Fruit fly (Drosophila melanogaster) whole organism, embryonic: ENCODE data around the gene CG6163.

Experiments used
- Adf1 ChIP-seq: fragments of 200-800 bp; sonication (Bioruptor generic); IDR thresholded peaks from 2 replicates; pipeline ENCODE4 v1.3.6; 2022; ENCODE audit warnings: missing biosample characterization, missing genetic modification characterization
- Asciz ChIP-seq: fragments of 200-800 bp; sonication (Bioruptor generic); optimal IDR thresholded peaks from 2 replicates; lab custom pipeline; 2017; ENCODE audit warnings: missing biosample characterization, mild to moderate bottlenecking, missing genetic modification characterization, missing genetic modification reagents
- CG10147 ChIP-seq: fragments of 200-800 bp; sonication (Bioruptor generic); optimal IDR thresholded peaks from 2 replicates; lab custom pipeline; 2019; ENCODE audit warnings: missing biosample characterization, mild to moderate bottlenecking, missing genetic modification characterization, moderate library complexity
- CG11247 ChIP-seq: fragments of 200-800 bp; sonication (Bioruptor generic); IDR thresholded peaks from 2 replicates; pipeline ENCODE4 v1.3.6; 2022; ENCODE audit warnings: missing biosample characterization, missing genetic modification characterization
- CG11456 ChIP-seq: fragments of 200-800 bp; sonication (Bioruptor generic); IDR thresholded peaks from 3 replicates; pipeline ENCODE4 v1.3.6; 2022; ENCODE audit warnings: missing biosample characterization, missing genetic modification characterization
- CG12769 ChIP-seq: fragments of 200-800 bp; sonication (Bioruptor generic); optimal IDR thresholded peaks from 2 replicates; lab custom pipeline; 2019; ENCODE audit warnings: missing biosample characterization, mild to moderate bottlenecking, missing genetic modification characterization, moderate library complexity
- CG14050 ChIP-seq: fragments of 200-800 bp; sonication (Bioruptor generic); IDR thresholded peaks from 3 replicates; pipeline ENCODE4 v1.3.6; 2022; ENCODE audit warnings: missing biosample characterization, missing genetic modification characterization
- CG14860 ChIP-seq: fragments of 200-800 bp; sonication (Bioruptor generic); IDR thresholded peaks from 3 replicates; pipeline ENCODE4 v1.3.6; 2022; ENCODE audit warnings: missing biosample characterization, missing genetic modification characterization; ENCODE audit not compliant: partially characterized antibody
- CG15269 ChIP-seq: fragments of 200-800 bp; sonication (Bioruptor generic); optimal IDR thresholded peaks from 2 replicates; lab custom pipeline; 2018; ENCODE audit warnings: missing biosample characterization, mild to moderate bottlenecking, missing genetic modification characterization, moderate library complexity
- CG1603 ChIP-seq: fragments of 200-800 bp; sonication (Bioruptor generic); optimal IDR thresholded peaks from 2 replicates; lab custom pipeline; 2019; ENCODE audit warnings: missing biosample characterization, mild to moderate bottlenecking, missing genetic modification characterization, moderate library complexity
- CG16779 ChIP-seq: fragments of 200-800 bp; sonication (Bioruptor generic); IDR thresholded peaks from 2 replicates; pipeline ENCODE4 v1.3.6; 2022; ENCODE audit warnings: missing biosample characterization, missing genetic modification characterization
- CG17186 ChIP-seq: fragments of 200-800 bp; sonication (Bioruptor generic); optimal IDR thresholded peaks from 3 replicates; lab custom pipeline; 2017; ENCODE audit warnings: missing biosample characterization, missing genetic modification reagents, missing genetic modification characterization
- CG17612 ChIP-seq: fragments of 200-800 bp; sonication (Bioruptor generic); IDR thresholded peaks from 2 replicates; pipeline ENCODE4 v1.3.6; 2022; ENCODE audit warnings: missing biosample characterization, missing genetic modification characterization
- CG2116 ChIP-seq: fragments of 200-800 bp; sonication (Bioruptor generic); optimal IDR thresholded peaks from 3 replicates; lab custom pipeline; 2018; ENCODE audit warnings: missing biosample characterization, mild to moderate bottlenecking, missing genetic modification characterization
- CG2678 ChIP-seq: fragments of 200-800 bp; sonication (Bioruptor generic); optimal IDR thresholded peaks from 3 replicates; lab custom pipeline; 2019; ENCODE audit warnings: missing biosample characterization, mild to moderate bottlenecking, missing genetic modification characterization, moderate library complexity
- CG4360 ChIP-seq: fragments of 200-800 bp; sonication (Bioruptor generic); IDR thresholded peaks from 2 replicates; pipeline ENCODE4 v1.3.6; 2022; ENCODE audit warnings: missing biosample characterization, missing genetic modification characterization
- CG6254 ChIP-seq: fragments of 200-800 bp; sonication (Bioruptor generic); optimal IDR thresholded peaks from 3 replicates; lab custom pipeline; 2017; ENCODE audit warnings: mild to moderate bottlenecking, missing biosample characterization, missing genetic modification reagents, missing genetic modification characterization
- CG7556 ChIP-seq: fragments of 200-800 bp; sonication (Bioruptor generic); optimal IDR thresholded peaks from 2 replicates; lab custom pipeline; 2017; ENCODE audit warnings: missing biosample characterization, mild to moderate bottlenecking, missing genetic modification characterization
- CG9437 ChIP-seq: fragments of 200-800 bp; sonication (Bioruptor generic); optimal IDR thresholded peaks from 2 replicates; lab custom pipeline; 2018; ENCODE audit warnings: missing biosample characterization, mild to moderate bottlenecking, missing genetic modification characterization
- Camta ChIP-seq: fragments of 200-800 bp; sonication (Bioruptor generic); optimal IDR thresholded peaks from 2 replicates; lab custom pipeline; 2016; ENCODE audit warnings: missing biosample characterization, missing genetic modification characterization
- CoRest ChIP-seq: fragments of 200-800 bp; sonication (Bioruptor generic); optimal IDR thresholded peaks from 3 replicates; lab custom pipeline; 2018; ENCODE audit warnings: missing biosample characterization, mild to moderate bottlenecking, missing genetic modification characterization, moderate library complexity
- D19A ChIP-seq: fragments of 200-800 bp; optimal IDR thresholded peaks from 3 replicates; lab custom pipeline; 2019; ENCODE audit warnings: missing biosample characterization, mild to moderate bottlenecking, missing genetic modification characterization, moderate library complexity
- Fer1 ChIP-seq: fragments of 200-800 bp; sonication (Bioruptor generic); optimal IDR thresholded peaks from 2 replicates; lab custom pipeline; 2017; ENCODE audit warnings: missing biosample characterization, mild to moderate bottlenecking, missing genetic modification characterization
- Gsc ChIP-seq: fragments of 200-800 bp; sonication (Bioruptor generic); IDR thresholded peaks from 2 replicates; pipeline ENCODE4 v1.3.6; 2022; ENCODE audit warnings: missing biosample characterization, missing genetic modification characterization
- Hmr ChIP-seq: fragments of 200-800 bp; sonication (Bioruptor generic); optimal IDR thresholded peaks from 3 replicates; lab custom pipeline; 2017; ENCODE audit warnings: mild to moderate bottlenecking, missing biosample characterization, missing genetic modification reagents, missing genetic modification characterization
- Mrtf ChIP-seq: fragments of 200-800 bp; sonication (Bioruptor generic); IDR thresholded peaks from 3 replicates; pipeline ENCODE4 v1.3.6; 2022; ENCODE audit warnings: missing biosample characterization, missing genetic modification characterization
- Myb ChIP-seq: fragments of 200-800 bp; sonication (Bioruptor generic); optimal IDR thresholded peaks from 2 replicates; lab custom pipeline; 2016; ENCODE audit warnings: missing biosample characterization, missing genetic modification characterization
- Oaz ChIP-seq: fragments of 200-800 bp; sonication (Bioruptor generic); IDR thresholded peaks from 2 replicates; pipeline ENCODE4 v1.3.6; 2022; ENCODE audit warnings: missing biosample characterization, missing genetic modification characterization
- Sin3A ChIP-seq: fragments of >200 bp; optimal IDR thresholded peaks from 2 replicates; lab custom pipeline; 2018
- Sox100B ChIP-seq: fragments of 200-800 bp; sonication (Bioruptor generic); optimal IDR thresholded peaks from 3 replicates; lab custom pipeline; 2018; ENCODE audit warnings: missing biosample characterization, mild to moderate bottlenecking, missing genetic modification characterization
- Sox102F ChIP-seq: fragments of 200-800 bp; sonication (Bioruptor generic); optimal IDR thresholded peaks from 2 replicates; lab custom pipeline; 2018; ENCODE audit warnings: missing biosample characterization, mild to moderate bottlenecking, missing genetic modification characterization, moderate library complexity
- Sry-δ ChIP-seq: fragments of 200-800 bp; sonication (Bioruptor generic); optimal IDR thresholded peaks from 2 replicates; lab custom pipeline; 2016; ENCODE audit warnings: missing biosample characterization, missing genetic modification characterization
- Vsx1 ChIP-seq: fragments of 200-800 bp; sonication (Bioruptor generic); optimal IDR thresholded peaks from 2 replicates; lab custom pipeline; 2017; ENCODE audit warnings: missing biosample characterization, mild to moderate bottlenecking, missing genetic modification characterization, missing genetic modification reagents
- bab2 ChIP-seq: fragments of 200-800 bp; sonication (Bioruptor generic); optimal IDR thresholded peaks from 2 replicates; lab custom pipeline; 2016; ENCODE audit warnings: missing biosample characterization, missing genetic modification characterization
- cg ChIP-seq: fragments of 200-800 bp; sonication (Bioruptor generic); optimal IDR thresholded peaks from 3 replicates; lab custom pipeline; 2019; ENCODE audit warnings: missing biosample characterization, mild to moderate bottlenecking, missing genetic modification characterization, moderate library complexity
- chinmo ChIP-seq: fragments of 200-800 bp; sonication (Bioruptor generic); IDR thresholded peaks from 4 replicates; pipeline ENCODE4 v1.3.6; 2022; ENCODE audit warnings: missing biosample characterization, missing genetic modification characterization; ENCODE audit not compliant: partially characterized antibody
- emc ChIP-seq: fragments of 200-800 bp; sonication (Bioruptor generic); optimal IDR thresholded peaks from 2 replicates; lab custom pipeline; 2016; ENCODE audit warnings: missing biosample characterization, missing genetic modification characterization
- gem ChIP-seq: fragments of 200-800 bp; sonication (Bioruptor generic); optimal IDR thresholded peaks from 2 replicates; lab custom pipeline; 2019; ENCODE audit warnings: missing biosample characterization, mild to moderate bottlenecking, missing genetic modification characterization, moderate library complexity
- hkb ChIP-seq, 2 experiments: fragments of 200-800 bp in 1 of 2; fragments of >200 bp in 1 of 2; sonication (Bioruptor generic) in 1 of 2; IDR thresholded peaks in 1 of 2; optimal IDR thresholded peaks in 1 of 2; 2 replicates each; pipeline versions ENCODE4 v1.3.6 to Lab custom; 2017 to 2022; ENCODE audit warnings: missing biosample characterization in 1 of 2, missing genetic modification characterization in 1 of 2
- klu ChIP-seq: fragments of 200-800 bp; sonication (Bioruptor generic); IDR thresholded peaks from 2 replicates; pipeline ENCODE4 v1.3.6; 2022; ENCODE audit warnings: missing biosample characterization, missing genetic modification characterization
- lola ChIP-seq, 3 experiments: fragments of >200 bp in 2 of 3; fragments of 200-800 bp in 1 of 3; sonication (Bioruptor generic) in 1 of 3; optimal IDR thresholded peaks; 2 replicates each; lab custom pipeline; 2017 to 2019; ENCODE audit warnings: missing biosample characterization in 3 of 3, missing genetic modification characterization in 3 of 3, mild to moderate bottlenecking in 1 of 3, moderate library complexity in 1 of 3
- nau ChIP-seq: fragments of 200-800 bp; sonication (Bioruptor generic); optimal IDR thresholded peaks from 3 replicates; lab custom pipeline; 2017; ENCODE audit warnings: missing biosample characterization, mild to moderate bottlenecking, missing genetic modification characterization, missing genetic modification reagents
- pan ChIP-seq, 4 experiments: fragments of >200 bp in 3 of 4; fragments of 200-800 bp in 1 of 4; sonication (Bioruptor generic) in 1 of 4; optimal IDR thresholded peaks in 3 of 4; IDR thresholded peaks in 1 of 4; 2 replicates each; pipeline versions ENCODE4 v1.3.6 to Lab custom; 2017 to 2022; ENCODE audit warnings: missing biosample characterization in 2 of 4, missing genetic modification characterization in 2 of 4, mixed read lengths in 1 of 4
- pros ChIP-seq: fragments of 200-800 bp; sonication (Bioruptor generic); optimal IDR thresholded peaks from 3 replicates; lab custom pipeline; 2019; ENCODE audit warnings: missing biosample characterization, mild to moderate bottlenecking, missing genetic modification characterization, moderate library complexity
- scrt ChIP-seq: fragments of 200-800 bp; sonication (Bioruptor generic); optimal IDR thresholded peaks from 2 replicates; lab custom pipeline; 2018; ENCODE audit warnings: missing biosample characterization, mild to moderate bottlenecking, missing genetic modification characterization, moderate library complexity
- zen ChIP-seq: fragments of 200-800 bp; sonication (Bioruptor generic); optimal IDR thresholded peaks from 3 replicates; lab custom pipeline; 2018; ENCODE audit warnings: missing biosample characterization, mild to moderate bottlenecking, missing genetic modification characterization, moderate library complexity

The CG6163 gene

dm6 chr3L:11336094-11336756 lies 28.5 kb downstream of the CG6163 start (continued):
- TF ChIP-seq CG2678 = peak; percentile 36
- peak; percentile 46 for TF ChIP-seq CG9437 (GFP tag; lab: Kevin White, UChicago)
- TF ChIP-seq CG15269 (tag; lab: Kevin White, UChicago) = peak; percentile 10
- TF ChIP-seq CG1603 (tag; lab: Kevin White, UChicago) = no peak
- peak; percentile 21 for TF ChIP-seq D19A (tag; lab: Kevin White, UChicago)
- peak; percentile 74 for TF ChIP-seq CG4360
- TF ChIP-seq CG11456 = 0 out of 3 replicates have a peak, but pooled peaks have one; percentile 8
- peak; percentile 8 for TF ChIP-seq Hmr
- TF ChIP-seq Sox102F (GFP tag; lab: Kevin White, UChicago) = peak; percentile 57
- peak; percentile 58 for TF ChIP-seq CoRest (tag; lab: Kevin White, UChicago)
- TF ChIP-seq Fer1 = peak; percentile 38
- TF ChIP-seq lola (GFP tag; optimal IDR thresholded peaks at IDR 0.05; lab: Kevin White, UChicago) = peak in 1 of 3 experiments; percentile 50
- TF ChIP-seq, all 482 proteins: peak for 136

- no peak for TF ChIP-seq chinmo (GFP tag; lab: Robert Waterston, UW)
- TF ChIP-seq Sox100B (GFP tag; lab: Kevin White, UChicago) = peak; percentile 31
- TF ChIP-seq CG15269 (tag; lab: Kevin White, UChicago) = peak; percentile 43
- TF ChIP-seq Gsc (GFP tag; lab: Robert Waterston, UW) = no peak
- TF ChIP-seq CG7556 (GFP tag; lab: Kevin White, UChicago) = peak; percentile 52
- TF ChIP-seq CG10147 (GFP tag; lab: Kevin White, UChicago) = no peak
- TF ChIP-seq CG6254 (GFP tag; lab: Kevin White, UChicago) = peak; percentile 57
- TF ChIP-seq klu (GFP tag; lab: Robert Waterston, UW) = no peak
- TF ChIP-seq CG2116 (GFP tag; lab: Kevin White, UChicago) = no peak
- TF ChIP-seq Adf1 (GFP tag; lab: Robert Waterston, UW) = no peak
- no peak for TF ChIP-seq pan (optimal IDR thresholded peaks at IDR 0.05; lab: Kevin White, UChicago)
- TF ChIP-seq pan (GFP tag; optimal IDR thresholded peaks at IDR 0.05 in 1 of 2, IDR thresholded peaks at IDR 0.05 in 1 of 2) = peak in 1 of 2 experiments; percentile 39
- no peak for TF ChIP-seq cg (GFP tag; lab: Kevin White, UChicago)
- TF ChIP-seq Sry-δ (GFP tag; lab: Kevin White, UChicago) = peak; percentile 17
- no peak for TF ChIP-seq CG17186 (GFP tag; lab: Kevin White, UChicago)
- TF ChIP-seq hkb (optimal IDR thresholded peaks at IDR 0.05; lab: Kevin White, UChicago) = no peak
- TF ChIP-seq hkb (GFP tag; IDR thresholded peaks at IDR 0.05; lab: Robert Waterston, UW) = no peak
- TF ChIP-seq emc = no peak
- TF ChIP-seq CG14050 = 0 out of 3 replicates have a peak, but pooled peaks have one; percentile 22
- no peak for TF ChIP-seq Vsx1 (GFP tag; lab: Kevin White, UChicago)
- TF ChIP-seq CoRest (tag; lab: Kevin White, UChicago) = peak; percentile 27
- TF ChIP-seq gem (tag; lab: Kevin White, UChicago) = peak; percentile 76
- peak; percentile 28 for TF ChIP-seq bab2 (GFP tag; lab: Kevin White, UChicago)
- TF ChIP-seq CG16779 (GFP tag; lab: Robert Waterston, UW) = no peak
- peak; percentile 20 for TF ChIP-seq CG9437 (GFP tag; lab: Kevin White, UChicago)
- peak; percentile 31 for TF ChIP-seq zen (tag; lab: Kevin White, UChicago)
- TF ChIP-seq CG12769 (tag; lab: Kevin White, UChicago) = peak; percentile 24
- TF ChIP-seq Camta (GFP tag; lab: Kevin White, UChicago) = peak; percentile 37
- TF ChIP-seq Myb = no peak
- no peak for TF ChIP-seq CG14860
- TF ChIP-seq Oaz (GFP tag; lab: Robert Waterston, UW) = no peak
- no peak for TF ChIP-seq pros (GFP tag; lab: Kevin White, UChicago)
- TF ChIP-seq nau = no peak
- TF ChIP-seq CG17612 (GFP tag; lab: Robert Waterston, UW) = no peak
- peak; percentile 10 for TF ChIP-seq scrt (GFP tag; lab: Kevin White, UChicago)
- TF ChIP-seq CG11247 (GFP tag; lab: Robert Waterston, UW) = no peak
- TF ChIP-seq Mrtf = no peak
- peak; percentile 53 for TF ChIP-seq Asciz (GFP tag; lab: Kevin White, UChicago)
- no peak for TF ChIP-seq Sin3A
These were observed 30.7 kb downstream of the CG6163 start for dm6 chr3L:11333986-11334385.
